Fruit fly (Drosophila melanogaster): ENCODE results near the gene CG4768.

CG4768 gene

dm6 chrX:16782175-16782916, 9.6 kb upstream of the CG4768 start (continued):
- peak; percentile 25 for TF ChIP-seq CG10147 (GFP tag; optimal IDR thresholded peaks at IDR 0.05)
- TF ChIP-seq Gug (GFP tag; IDR thresholded peaks at IDR 0.05), result 0 out of 4 replicates have a peak, but pooled peaks have one; percentile 26
- no peak for TF ChIP-seq CG12299 (tag; optimal IDR thresholded peaks at IDR 0.05)
- no peak for TF ChIP-seq CG15601 (tag; optimal IDR thresholded peaks at IDR 0.05)
- peak; percentile 48 for TF ChIP-seq bcd (GFP tag; optimal IDR thresholded peaks at IDR 0.05)

dm6 chrX:16783141-16783715, 8.7 kb upstream of the CG4768 start, which contains the start of gene if:
TSS of gene if (minus strand) at chrX:16783434.
- TF ChIP-seq CG8290 (GFP tag; optimal IDR thresholded peaks at IDR 0.05) (no peak), CG8290 (tag; optimal IDR thresholded peaks at IDR 0.05) (peak in 1 of 2 experiments; percentile 25), rib (GFP tag; IDR thresholded peaks at IDR 0.05) (peak; percentile 48; the same call in 1 of the 2 replicates), Fer2 (tag; optimal IDR thresholded peaks at IDR 0.05) (no peak), slou (GFP tag; optimal IDR thresholded peaks at IDR 0.05) (no peak), CG6791 (GFP tag; IDR thresholded peaks at IDR 0.05; ENCODE audit: partially characterized antibody) (0 out of 3 replicates have a peak, but pooled peaks have one; percentile 7), chinmo (GFP tag; IDR thresholded peaks at IDR 0.05; ENCODE audit: partially characterized antibody) (0 out of 4 replicates have a peak, but pooled peaks have one; percentile 56), hbn (GFP tag; IDR thresholded peaks at IDR 0.05; ENCODE audit: partially characterized antibody) (no peak), Med (GFP tag) (peak; percentile 75), CG7839 (tag; optimal IDR thresholded peaks at IDR 0.05) (no peak), Myb (GFP tag; optimal IDR thresholded peaks at IDR 0.05) (peak; percentile 39), hkb (optimal IDR thresholded peaks at IDR 0.05) (no peak), hkb (GFP tag; IDR thresholded peaks at IDR 0.05) (0 out of 2 replicates have a peak, but pooled peaks have one; percentile 20), CG3065 (GFP tag; optimal IDR thresholded peaks at IDR 0.05) (no peak), CG6765 (GFP tag; optimal IDR thresholded peaks at IDR 0.05) (no peak), Jarid2 (GFP tag; optimal IDR thresholded peaks at IDR 0.05) (peak; percentile 59), CG17361 (GFP tag; IDR thresholded peaks at IDR 0.05) (0 out of 3 replicates have a peak, but pooled peaks have one; percentile 24), CG5180 (GFP tag; optimal IDR thresholded peaks at IDR 0.05) (no peak), chm (GFP tag; IDR thresholded peaks at IDR 0.05) (peak; percentile 60), CG2199 (GFP tag; IDR thresholded peaks at IDR 0.05) (0 out of 3 replicates have a peak, but pooled peaks have one; percentile 8), CTCF (GFP tag; optimal IDR thresholded peaks at IDR 0.05) (peak; percentile 31), CG17359 (tag; optimal IDR thresholded peaks at IDR 0.05) (no peak), bbx (GFP tag; IDR thresholded peaks at IDR 0.05; ENCODE audit: partially characterized antibody) (peak; percentile 31; the same call in 1 of the 2 replicates), tna (GFP tag; IDR thresholded peaks at IDR 0.05; ENCODE audit: partially characterized antibody) (0 out of 2 replicates have a peak, but pooled peaks have one; percentile 50), vvl (GFP tag; IDR thresholded peaks at IDR 0.05) (peak; percentile 45; the same call in 1 of the 2 replicates), E2f2 (GFP tag; IDR thresholded peaks at IDR 0.05) (peak; percentile 87), CG42726 (GFP tag; IDR thresholded peaks at IDR 0.05; ENCODE audit: partially characterized antibody) (0 out of 2 replicates have a peak, but pooled peaks have one; percentile 25), Abd-B (GFP tag; optimal IDR thresholded peaks at IDR 0.05) (no peak), z (GFP tag; IDR thresholded peaks at IDR 0.05) (0 out of 3 replicates have a peak, but pooled peaks have one; percentile 42), CG31441 (GFP tag; IDR thresholded peaks at IDR 0.05) (no peak), CG33213 (GFP tag; optimal IDR thresholded peaks at IDR 0.05) (no peak), CG8765 (GFP tag; IDR thresholded peaks at IDR 0.05) (no peak), amos (GFP tag; IDR thresholded peaks at IDR 0.05; ENCODE audit: partially characterized antibody) (peak; percentile 33; the same call in 1 of the 2 replicates), Blimp-1 (GFP tag; optimal IDR thresholded peaks at IDR 0.05) (peak; percentile 7), Dp (GFP tag; optimal IDR thresholded peaks at IDR 0.05) (peak; percentile 81), CG1603 (tag; optimal IDR thresholded peaks at IDR 0.05) (peak; percentile 24), tap (tag; optimal IDR thresholded peaks at IDR 0.05) (no peak), Sin3A (optimal IDR thresholded peaks at IDR 0.05) (no peak)

All from whole organism, embryonic.